Fruit fly (Drosophila melanogaster) whole organism, prepupa: Measurements from ENCODE around the gene Sfp78E.
A peak's percentile ranks its signal among the peaks of the same experiment; 100 is the strongest.

Experiments
- Blimp-1 ChIP-seq: fragments of 200-800 bp; sonication (Bioruptor generic); optimal IDR thresholded peaks from 3 replicates; lab custom pipeline; 2017; ENCODE audit warnings: missing biosample characterization, missing genetic modification characterization, mild to moderate bottlenecking, moderate library complexity, missing genetic modification reagents
- CG10631 ChIP-seq: fragments of 200-800 bp; sonication (Bioruptor generic); optimal IDR thresholded peaks from 2 replicates; lab custom pipeline; 2016; ENCODE audit warnings: missing biosample characterization, missing genetic modification characterization
- CG11762 ChIP-seq: fragments of 200-800 bp; sonication (Bioruptor generic); optimal IDR thresholded peaks from 3 replicates; lab custom pipeline; 2016; ENCODE audit warnings: missing biosample characterization, missing genetic modification characterization; ENCODE audit not compliant: insufficient read depth
- CG15336 ChIP-seq: fragments of 200-800 bp; sonication (Bioruptor generic); IDR thresholded peaks from 2 replicates; pipeline ENCODE4 v1.3.6; 2022; ENCODE audit warnings: missing biosample characterization, missing genetic modification characterization
- CG31627 ChIP-seq: fragments of 200-800 bp; sonication (Bioruptor generic); optimal IDR thresholded peaks from 3 replicates; lab custom pipeline; 2016; ENCODE audit warnings: missing biosample characterization, missing genetic modification characterization
- CG4318 ChIP-seq: fragments of 200-800 bp; sonication (Bioruptor generic); optimal IDR thresholded peaks from 3 replicates; lab custom pipeline; 2017; ENCODE audit warnings: missing biosample characterization, mild to moderate bottlenecking, missing genetic modification characterization
- Eip78C ChIP-seq: fragments of 200-800 bp; sonication (Bioruptor generic); peaks from one replicate; lab custom pipeline; 2016; ENCODE audit warnings: missing biosample characterization, missing genetic modification characterization
- Ets21C ChIP-seq: fragments of 200-800 bp; sonication (Bioruptor generic); optimal IDR thresholded peaks from 3 replicates; lab custom pipeline; 2016; ENCODE audit warnings: missing biosample characterization, missing genetic modification characterization
- Hr4 ChIP-seq: fragments of 200-800 bp; sonication (Bioruptor generic); optimal IDR thresholded peaks from 3 replicates; lab custom pipeline; 2016; ENCODE audit warnings: missing biosample characterization, missing genetic modification characterization
- Smox ChIP-seq: fragments of 200-800 bp; sonication (Bioruptor generic); optimal IDR thresholded peaks from 3 replicates; lab custom pipeline; 2016; ENCODE audit warnings: missing biosample characterization, missing genetic modification characterization
- dsx ChIP-seq: fragments of 200-800 bp; optimal IDR thresholded peaks from 3 replicates; lab custom pipeline; 2019; ENCODE audit warnings: missing biosample characterization, mild to moderate bottlenecking, missing genetic modification characterization, moderate library complexity; ENCODE audit not compliant: poor library complexity, severe bottlenecking
- eg ChIP-seq: fragments of 200-800 bp; sonication (Bioruptor generic); IDR thresholded peaks from 3 replicates; pipeline ENCODE4 v1.3.6; 2022; ENCODE audit warnings: missing biosample characterization, missing genetic modification characterization
- fd59A ChIP-seq: fragments of 200-800 bp; sonication (Bioruptor generic); optimal IDR thresholded peaks from 2 replicates; lab custom pipeline; 2017; ENCODE audit warnings: missing biosample characterization, mild to moderate bottlenecking, missing genetic modification characterization, missing genetic modification reagents
- fd85E ChIP-seq: fragments of 200-800 bp; sonication (Bioruptor generic); optimal IDR thresholded peaks from 3 replicates; lab custom pipeline; 2016; ENCODE audit warnings: missing biosample characterization, missing genetic modification characterization
- lz ChIP-seq: fragments of 200-800 bp; sonication (Bioruptor generic); optimal IDR thresholded peaks from 3 replicates; lab custom pipeline; 2016; ENCODE audit warnings: missing biosample characterization, missing genetic modification characterization
- pdm3 ChIP-seq: fragments of 200-800 bp; sonication (Bioruptor generic); optimal IDR thresholded peaks from 3 replicates; lab custom pipeline; 2016; ENCODE audit warnings: missing biosample characterization, missing genetic modification characterization
- svp ChIP-seq: fragments of 200-800 bp; sonication (Bioruptor generic); peaks from one replicate; lab custom pipeline; 2016; ENCODE audit warnings: missing biosample characterization, missing genetic modification characterization

Sfp78E gene

DNA sequence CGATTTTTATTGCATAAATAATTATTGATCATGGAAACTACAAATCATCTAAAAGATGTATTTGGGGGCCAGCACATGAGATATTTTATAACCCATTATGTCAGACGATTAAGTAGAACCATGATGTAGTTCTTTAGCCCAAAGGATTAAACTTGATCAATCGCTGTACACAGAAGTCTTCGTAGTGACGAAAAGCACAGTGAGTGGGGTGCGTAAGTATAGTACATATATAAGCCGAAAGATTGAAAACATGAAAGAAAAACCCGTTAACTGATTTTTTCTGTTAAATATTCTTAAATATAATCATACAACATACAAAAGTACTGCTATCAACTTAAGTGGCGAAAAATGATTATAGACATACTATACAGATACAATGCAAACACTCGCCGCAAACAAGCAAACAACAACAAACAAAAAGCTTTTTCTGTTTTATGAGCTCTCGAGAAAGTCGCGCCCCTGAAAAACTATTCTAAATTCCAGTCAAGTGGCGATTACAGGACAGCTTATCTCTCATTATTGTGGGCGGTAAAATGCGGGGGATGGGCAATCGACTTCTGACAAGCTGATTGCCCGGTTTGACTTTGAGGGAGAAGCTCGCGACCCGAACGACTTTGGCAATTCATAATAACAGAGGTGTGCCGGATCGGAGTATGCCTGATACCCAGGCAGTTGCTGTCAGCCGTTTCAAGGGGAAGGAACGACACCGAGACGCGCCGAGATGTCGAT lies 47.4 kb downstream of the Sfp78E start, which contains the start of gene CG32444:
CG32444 (plus strand) TSS at position 683 of the 729 bp plus-strand sequence.
- TF ChIP-seq Eip78C (GFP tag; lab: Kevin White, UChicago) (peak; percentile 46), CG11762 (GFP tag; lab: Kevin White, UChicago) (no peak), CG15336 (no peak), svp (GFP tag; lab: Kevin White, UChicago) (peak; percentile 94)

DNA sequence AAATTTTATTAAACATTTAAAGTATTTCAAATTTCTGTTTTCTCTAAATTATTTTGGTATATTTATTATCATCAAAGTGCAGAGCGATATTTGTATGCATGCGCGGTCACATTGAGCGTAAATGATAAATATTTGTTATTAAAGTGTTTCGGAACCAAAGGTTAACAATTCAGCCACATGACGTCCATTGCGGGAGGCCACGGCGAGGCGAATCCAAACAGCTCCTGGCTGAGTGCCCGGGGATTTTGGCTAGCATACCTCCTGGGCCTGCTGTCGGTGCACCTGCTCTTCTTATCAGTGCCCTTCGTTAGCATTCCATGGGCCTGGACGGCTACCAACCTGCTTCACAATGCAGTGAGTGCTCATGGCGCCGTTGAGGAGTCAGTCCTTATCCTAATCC lies 48.6 kb downstream of the Sfp78E start, which contains the start of gene ORMDL:
ORMDL (plus strand) TSS at position 98 of the 400 bp plus-strand sequence.
- TF ChIP-seq svp (GFP tag; lab: Kevin White, UChicago) (peak; percentile 66), CG10631 (no peak)

DNA sequence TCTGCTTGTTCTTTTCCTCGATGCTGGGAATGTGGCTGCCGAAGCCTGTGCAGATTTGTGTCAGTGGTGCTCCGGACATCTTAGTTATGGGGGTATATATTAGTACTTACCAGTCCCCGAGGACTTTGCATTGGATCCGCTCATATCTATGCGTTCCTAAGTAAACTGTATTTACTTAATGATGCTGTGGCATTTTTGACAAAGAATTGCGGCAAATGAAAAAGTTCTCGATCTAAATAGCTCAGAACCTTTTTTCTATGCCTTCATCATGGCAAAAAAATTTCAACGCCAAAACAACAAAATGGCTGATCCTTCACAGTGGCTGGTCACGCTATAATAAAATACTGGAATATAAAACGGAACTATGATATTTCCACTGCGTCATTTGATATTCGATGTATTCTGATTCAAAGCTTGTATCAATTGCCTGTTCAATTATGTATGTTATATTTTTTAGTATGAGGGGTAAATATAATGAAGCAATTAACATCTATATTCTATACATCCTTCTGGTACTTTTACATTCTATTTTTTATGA lies 49.6 kb downstream of the Sfp78E start, which contains the start of gene MED1:
MED1 (minus strand) TSS at position 295 of the 538 bp plus-strand sequence.
- TF ChIP-seq CG31627 (GFP tag; lab: Kevin White, UChicago) = peak; percentile 43
- no peak for TF ChIP-seq fd59A (GFP tag; lab: Kevin White, UChicago)
- no peak for TF ChIP-seq pdm3
- no peak for TF ChIP-seq fd85E
- peak; percentile 15; the same call in 1 of the 3 replicates for TF ChIP-seq eg (GFP tag; lab: Robert Waterston, UW)
- no peak for TF ChIP-seq dsx (GFP tag; lab: Kevin White, UChicago)
- TF ChIP-seq lz (GFP tag; lab: Kevin White, UChicago) = no peak
- no peak for TF ChIP-seq Blimp-1 (GFP tag; lab: Kevin White, UChicago)
- no peak for TF ChIP-seq Hr4 (GFP tag; lab: Kevin White, UChicago)
- peak; percentile 5 for TF ChIP-seq Ets21C (GFP tag; lab: Kevin White, UChicago)
- no peak for TF ChIP-seq Smox (GFP tag; lab: Kevin White, UChicago)
- TF ChIP-seq CG4318 (GFP tag; lab: Kevin White, UChicago) = no peak
- TF ChIP-seq, all 60 proteins: peak for 3
